Worm (Caenorhabditis elegans): ENCODE data around the gene C26H9A.3.
"Not testable (repeated sequence)": the region's sequence is repeated elsewhere in the genome, so short reads cannot be mapped to it uniquely, and the experiment has no call there.

DNA sequence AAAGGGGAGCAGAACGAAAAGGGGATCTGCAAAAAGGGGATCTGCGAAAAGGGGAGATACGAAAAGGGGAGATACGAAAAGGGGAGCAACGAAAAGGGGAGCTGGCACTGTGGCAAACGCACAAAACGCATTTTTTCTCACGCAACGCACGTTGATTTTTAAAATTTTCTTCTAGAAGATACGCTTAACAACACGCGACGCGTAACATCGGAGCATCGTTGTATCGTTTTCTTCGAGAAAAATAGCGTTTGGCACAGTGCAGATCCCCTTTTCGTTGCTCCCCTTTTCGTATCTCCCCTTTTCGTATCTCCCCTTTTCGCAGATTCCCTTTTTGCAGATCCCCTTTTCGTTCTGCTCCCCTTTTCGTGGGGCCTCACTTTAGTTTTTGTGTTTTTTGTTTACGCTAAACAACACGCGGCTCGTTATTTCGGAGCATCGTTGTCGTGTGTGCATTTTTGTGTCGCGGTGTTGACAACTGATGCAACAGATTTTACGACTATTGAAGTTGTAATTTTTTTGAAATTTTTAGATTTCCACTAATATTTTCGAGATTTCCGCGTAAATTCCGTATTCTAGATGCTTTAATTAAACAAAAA is 17.6 kb downstream of the C26H9A.3 start:
- not testable (repeated sequence) for TF ChIP-seq him-1, dao-5 (tag; optimal IDR thresholded peaks at IDR 0.05)

All from whole organism, L4/young adult.